Worm (Caenorhabditis elegans): ENCODE results near the gene srw-16.
"Not testable (repeated sequence)": the region's sequence is repeated elsewhere in the genome, so short reads cannot be mapped to it uniquely, and the experiment has no call there.

The srw-16 gene

ce11 chrV:15268302-15268701 lies 6.4 kb downstream of the srw-16 start, which contains the start of gene srw-22:
Gene srw-22, plus strand, starts transcription at chrV:15268602.
- TF ChIP-seq ztf-11 (tag; optimal IDR thresholded peaks at IDR 0.05): no peak
- TF ChIP-seq ZK546.5 (tag; optimal IDR thresholded peaks at IDR 0.05): no peak
- no peak for TF ChIP-seq daf-12 (tag; optimal IDR thresholded peaks at IDR 0.05)
- TF ChIP-seq nhr-28 (tag; optimal IDR thresholded peaks at IDR 0.05): no peak
- no peak for TF ChIP-seq jun-1 (tag; optimal IDR thresholded peaks at IDR 0.05)
- TF ChIP-seq egl-27 (tag; optimal IDR thresholded peaks at IDR 0.05): no peak
- no peak for TF ChIP-seq ztf-4 (tag; optimal IDR thresholded peaks at IDR 0.05)
- no peak for TF ChIP-seq mdl-1 (tag; optimal IDR thresholded peaks at IDR 0.05)
- no peak for TF ChIP-seq nhr-67 (tag; optimal IDR thresholded peaks at IDR 0.05)
- TF ChIP-seq lsy-12 (tag; optimal IDR thresholded peaks at IDR 0.05): no peak
- no peak for TF ChIP-seq R02D3.7 (tag; optimal IDR thresholded peaks at IDR 0.05)
- TF ChIP-seq ceh-82 (tag; optimal IDR thresholded peaks at IDR 0.05): no peak
- no peak for TF ChIP-seq nhr-25 (tag; optimal IDR thresholded peaks at IDR 0.05)
- no peak for TF ChIP-seq mml-1 (tag; optimal IDR thresholded peaks at IDR 0.05)
- TF ChIP-seq pqm-1 (tag; optimal IDR thresholded peaks at IDR 0.05): no peak
- no peak for TF ChIP-seq elt-3 (tag; optimal IDR thresholded peaks at IDR 0.05)
- no peak for TF ChIP-seq fos-1 (tag; optimal IDR thresholded peaks at IDR 0.05)
- TF ChIP-seq tbx-2 (tag; optimal IDR thresholded peaks at IDR 0.05): no peak
- TF ChIP-seq ceh-28 (tag; optimal IDR thresholded peaks at IDR 0.05): no peak
- no peak for TF ChIP-seq nhr-12 (tag; optimal IDR thresholded peaks at IDR 0.05)

DNA sequence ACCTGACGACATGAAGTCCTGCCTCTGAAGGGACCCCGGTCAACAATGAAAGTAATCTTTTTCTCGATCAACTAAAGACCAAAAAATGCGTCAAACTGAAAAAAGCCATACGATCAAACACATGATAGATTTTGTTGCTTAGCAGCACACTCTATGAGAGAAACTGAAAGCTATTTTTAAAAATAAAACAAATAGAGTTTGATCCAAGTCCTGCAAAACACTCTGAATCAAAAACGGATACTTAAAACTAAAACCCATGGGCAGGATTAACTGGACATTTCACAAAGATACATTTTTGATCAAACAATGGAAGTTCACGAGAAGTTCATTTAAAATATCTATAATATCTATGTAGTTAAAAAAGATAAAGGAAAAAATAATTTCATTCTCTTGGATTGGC lies 7.3 kb downstream of the srw-16 start, which contains the start of gene T10H4.13:
T10H4.13 (minus strand) TSS at position 101 of the 400 bp plus-strand sequence.
- no peak for TF ChIP-seq egl-27 (tag; optimal IDR thresholded peaks at IDR 0.05)

DNA sequence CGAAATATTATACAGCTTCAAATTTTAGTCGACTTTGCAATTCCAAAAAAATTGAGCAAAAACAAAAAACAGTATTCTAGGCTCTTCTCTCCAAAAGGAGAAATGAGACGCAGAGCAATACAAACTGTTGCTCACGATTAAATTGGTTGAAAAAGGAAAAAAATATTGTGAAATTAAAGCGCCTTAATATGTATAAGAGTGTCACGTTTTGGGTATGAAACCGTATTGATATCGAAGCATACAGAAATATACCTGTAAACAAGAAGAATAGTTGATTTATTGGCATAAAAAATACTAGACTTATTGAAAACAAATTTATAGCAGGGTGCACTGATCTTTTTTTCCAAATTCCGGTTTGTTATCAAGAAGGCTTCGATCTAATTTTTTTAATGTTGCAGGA lies 8.8 kb downstream of the srw-16 start, which contains the start of gene M01B2.13:
M01B2.13 (minus strand) TSS at position 101 of the 400 bp plus-strand sequence.
- TF ChIP-seq snpc-4 (tag; optimal IDR thresholded peaks at IDR 0.05) (no peak), nhr-67 (tag; optimal IDR thresholded peaks at IDR 0.05) (no peak), fkh-2 (tag; optimal IDR thresholded peaks at IDR 0.05) (no peak), R02D3.7 (tag; optimal IDR thresholded peaks at IDR 0.05) (no peak), zag-1 (tag; optimal IDR thresholded peaks at IDR 0.05) (no peak), ceh-82 (tag; optimal IDR thresholded peaks at IDR 0.05) (no peak), daf-12 (tag; optimal IDR thresholded peaks at IDR 0.05) (no peak), nhr-25 (tag; optimal IDR thresholded peaks at IDR 0.05) (no peak), pqm-1 (tag; optimal IDR thresholded peaks at IDR 0.05) (no peak), egl-27 (tag; optimal IDR thresholded peaks at IDR 0.05) (no peak)

ce11 chrV:15264131-15264530 lies 10.5 kb downstream of the srw-16 start, which contains the start of gene M01B2.12:
Gene M01B2.12, minus strand, starts transcription at chrV:15264231.
- TF ChIP-seq ZK546.5 (tag; optimal IDR thresholded peaks at IDR 0.05) (no peak), nhr-12 (tag; optimal IDR thresholded peaks at IDR 0.05) (no peak), aly-2 (tag; optimal IDR thresholded peaks at IDR 0.05) (no peak), egl-27 (tag; optimal IDR thresholded peaks at IDR 0.05) (no peak)

- not testable (repeated sequence) for TF ChIP-seq nhr-67, tbx-2, hmg-11 (tag; optimal IDR thresholded peaks at IDR 0.05)
Measured at ce11 chrV:15262336-15262735, 12.3 kb downstream of the srw-16 start, which contains the start of gene M01B2.10. Gene M01B2.10, minus strand, starts transcription at chrV:15262436.

- no peak for TF ChIP-seq daf-12 (tag; optimal IDR thresholded peaks at IDR 0.05)
Measured at ce11 chrV:15259904-15260303, 14.8 kb downstream of the srw-16 start, which contains the start of gene M01B2.8. Gene M01B2.8, plus strand, starts transcription at chrV:15260204.

- TF ChIP-seq lin-15B (tag; optimal IDR thresholded peaks at IDR 0.05): no peak
- TF ChIP-seq fos-1 (tag; optimal IDR thresholded peaks at IDR 0.05): no peak
- TF ChIP-seq eor-1 (tag; optimal IDR thresholded peaks at IDR 0.05): no peak
- no peak for TF ChIP-seq pqm-1 (tag; optimal IDR thresholded peaks at IDR 0.05)
- TF ChIP-seq elt-1 (tag; optimal IDR thresholded peaks at IDR 0.05): no peak
- TF ChIP-seq nhr-43 (tag; optimal IDR thresholded peaks at IDR 0.05; ENCODE audit: poor library complexity, severe bottlenecking): no peak
- no peak for TF ChIP-seq nhr-12 (tag; optimal IDR thresholded peaks at IDR 0.05)
- no peak for TF ChIP-seq ceh-82 (tag; optimal IDR thresholded peaks at IDR 0.05)
- no peak for TF ChIP-seq unc-39 (tag; optimal IDR thresholded peaks at IDR 0.05)
- no peak for TF ChIP-seq nhr-76 (tag; optimal IDR thresholded peaks at IDR 0.05)
- no peak for TF ChIP-seq snpc-4 (tag; optimal IDR thresholded peaks at IDR 0.05)
- no peak for TF ChIP-seq tbx-2 (tag; optimal IDR thresholded peaks at IDR 0.05)
- TF ChIP-seq mml-1 (tag; optimal IDR thresholded peaks at IDR 0.05): no peak
- TF ChIP-seq daf-12 (tag; optimal IDR thresholded peaks at IDR 0.05): no peak
- no peak for TF ChIP-seq sea-2 (GFP tag; optimal IDR thresholded peaks at IDR 0.05)
- no peak for TF ChIP-seq mdl-1 (tag; optimal IDR thresholded peaks at IDR 0.05)
- TF ChIP-seq ceh-9 (tag; optimal IDR thresholded peaks at IDR 0.05): no peak
- TF ChIP-seq nhr-237 (tag; optimal IDR thresholded peaks at IDR 0.05): no peak
- no peak for TF ChIP-seq fkh-10 (GFP tag; optimal IDR thresholded peaks at IDR 0.05)
- no peak for TF ChIP-seq nhr-23 (tag; optimal IDR thresholded peaks at IDR 0.05)
Measured at ce11 chrV:15259049-15259448, 15.6 kb downstream of the srw-16 start, which contains the start of gene srsx-37. Gene srsx-37, minus strand, starts transcription at chrV:15259149.
